Worm (Caenorhabditis elegans) whole organism, late embryonic: ENCODE results near the gene srx-104.

Experiments used
- T23F11.4 ChIP-seq: fragments of 200-800 bp; sonication (Bioruptor generic); optimal IDR thresholded peaks from 2 replicates; lab custom pipeline; 2018; ENCODE audit warnings: mild to moderate bottlenecking, missing genetic modification characterization, missing compliant biosample characterization
- Y22D7AL.16 ChIP-seq: sonication (generic microtip); optimal IDR thresholded peaks from 2 replicates; lab custom pipeline; 2016; ENCODE audit warnings: missing genetic modification characterization, missing compliant biosample characterization
- ahr-1 ChIP-seq: sonication (generic microtip); optimal IDR thresholded peaks from 2 replicates; lab custom pipeline; 2016; ENCODE audit warnings: missing genetic modification characterization, missing compliant biosample characterization
- ceh-14 ChIP-seq: sonication (generic microtip); optimal IDR thresholded peaks from 2 replicates; lab custom pipeline; 2016; ENCODE audit warnings: missing genotype, missing genetic modification characterization, missing compliant biosample characterization
- ceh-18 ChIP-seq: sonication (generic microtip); optimal IDR thresholded peaks from 2 replicates; lab custom pipeline; 2016; ENCODE audit warnings: missing genetic modification characterization, missing compliant biosample characterization
- ceh-19 ChIP-seq: fragments of 200-800 bp; sonication (Bioruptor generic); optimal IDR thresholded peaks from 2 replicates; lab custom pipeline; 2018; ENCODE audit warnings: mild to moderate bottlenecking, missing genetic modification characterization, missing compliant biosample characterization
- ceh-24 ChIP-seq: sonication (generic microtip); optimal IDR thresholded peaks from 2 replicates; lab custom pipeline; 2016; ENCODE audit warnings: mild to moderate bottlenecking, missing genetic modification characterization, missing compliant biosample characterization
- ceh-30 ChIP-seq: fragments of 150-350 bp; optimal IDR thresholded peaks from 2 replicates; lab custom pipeline; 2014; ENCODE audit warnings: missing biosample characterization, missing genetic modification characterization
- ceh-34 ChIP-seq: sonication (generic microtip); optimal IDR thresholded peaks from 2 replicates; lab custom pipeline; 2016; ENCODE audit warnings: mild to moderate bottlenecking, missing genetic modification characterization, missing compliant biosample characterization
- ceh-45 ChIP-seq: fragments of 200-800 bp; sonication (Bioruptor generic); IDR thresholded peaks from 2 replicates; pipeline ENCODE4 v1.3.6; 2022; ENCODE audit warnings: missing genetic modification reagents, missing genetic modification characterization, missing compliant biosample characterization
- che-1 ChIP-seq: sonication (generic microtip); optimal IDR thresholded peaks from 2 replicates; lab custom pipeline; 2016; ENCODE audit warnings: mild to moderate bottlenecking, missing genetic modification characterization, missing compliant biosample characterization
- elt-2 ChIP-seq: sonication (generic microtip); optimal IDR thresholded peaks from 2 replicates; lab custom pipeline; 2016; ENCODE audit warnings: missing genetic modification reagents, missing genetic modification characterization, missing compliant biosample characterization
- eyg-1 ChIP-seq: sonication (generic microtip); optimal IDR thresholded peaks from 2 replicates; lab custom pipeline; 2016; ENCODE audit warnings: missing genotype, missing genetic modification characterization, missing compliant biosample characterization
- fkh-10 ChIP-seq: fragments of 150-350 bp; optimal IDR thresholded peaks from 2 replicates; lab custom pipeline; 2014; ENCODE audit warnings: missing biosample characterization, missing genetic modification reagents, missing genetic modification characterization
- fkh-6 ChIP-seq: sonication (generic microtip); optimal IDR thresholded peaks from 2 replicates; lab custom pipeline; 2016; ENCODE audit warnings: missing genetic modification characterization, missing compliant biosample characterization
- gmeb-2 ChIP-seq: sonication (generic microtip); optimal IDR thresholded peaks from 2 replicates; lab custom pipeline; 2016; ENCODE audit warnings: missing genetic modification characterization, inconsistent platforms, missing compliant biosample characterization
- hlh-15 ChIP-seq: sonication (generic microtip); optimal IDR thresholded peaks from 2 replicates; lab custom pipeline; 2016; ENCODE audit warnings: missing genetic modification characterization, missing compliant biosample characterization
- hlh-30 ChIP-seq: sonication (generic microtip); optimal IDR thresholded peaks from 2 replicates; lab custom pipeline; 2017; ENCODE audit warnings: antibody characterized with exemption, missing genetic modification characterization, missing compliant biosample characterization; ENCODE audit not compliant: insufficient read depth
- hlh-6 ChIP-seq: sonication (generic microtip); optimal IDR thresholded peaks from 2 replicates; lab custom pipeline; 2016; ENCODE audit warnings: missing genotype, missing genetic modification characterization, missing compliant biosample characterization
- lim-6 ChIP-seq: sonication (generic microtip); optimal IDR thresholded peaks from 2 replicates; lab custom pipeline; 2016; ENCODE audit warnings: missing genetic modification characterization, missing compliant biosample characterization
- nfya-1 ChIP-seq: sonication (generic microtip); optimal IDR thresholded peaks from 2 replicates; lab custom pipeline; 2017; ENCODE audit warnings: missing genetic modification characterization, mild to moderate bottlenecking, missing compliant biosample characterization, antibody characterized with exemption, moderate library complexity
- nhr-11 ChIP-seq: fragments of 150-350 bp; optimal IDR thresholded peaks from 2 replicates; lab custom pipeline; 2014; ENCODE audit warnings: missing biosample characterization, missing genetic modification characterization
- nhr-232 ChIP-seq: sonication (generic microtip); optimal IDR thresholded peaks from 2 replicates; lab custom pipeline; 2016; ENCODE audit warnings: missing genetic modification characterization, missing compliant biosample characterization
- npax-4 ChIP-seq: sonication (generic microtip); optimal IDR thresholded peaks from 2 replicates; lab custom pipeline; 2016; ENCODE audit warnings: missing genetic modification characterization, missing compliant biosample characterization
- pag-3 ChIP-seq: sonication (generic microtip); optimal IDR thresholded peaks from 2 replicates; lab custom pipeline; 2016; ENCODE audit warnings: missing compliant biosample characterization, missing genetic modification characterization, borderline replicate concordance
- pax-1 ChIP-seq: fragments of 150-350 bp; optimal IDR thresholded peaks from 2 replicates; lab custom pipeline; 2014; ENCODE audit warnings: missing biosample characterization, missing genetic modification characterization
- pqm-1 ChIP-seq: sonication (generic microtip); optimal IDR thresholded peaks from 2 replicates; lab custom pipeline; 2016; ENCODE audit warnings: missing genetic modification characterization, missing compliant biosample characterization
- pros-1 ChIP-seq: fragments of 150-350 bp; optimal IDR thresholded peaks from 2 replicates; lab custom pipeline; 2014; ENCODE audit warnings: missing biosample characterization, missing genetic modification reagents, missing genetic modification characterization
- ref-2 ChIP-seq: sonication (generic microtip); optimal IDR thresholded peaks from 2 replicates; lab custom pipeline; 2016; ENCODE audit warnings: missing genetic modification characterization, missing compliant biosample characterization
- rnt-1 ChIP-seq: sonication (generic microtip); optimal IDR thresholded peaks from 2 replicates; lab custom pipeline; 2016; ENCODE audit warnings: missing genetic modification characterization, missing compliant biosample characterization
- sox-2 ChIP-seq: fragments of 200-800 bp; sonication (Bioruptor generic); IDR thresholded peaks from 2 replicates; pipeline ENCODE4 v1.3.6; 2022; ENCODE audit warnings: missing genetic modification reagents, missing genetic modification characterization, missing compliant biosample characterization
- sox-4 ChIP-seq: sonication (generic microtip); optimal IDR thresholded peaks from 2 replicates; lab custom pipeline; 2017; ENCODE audit warnings: mild to moderate bottlenecking, missing genetic modification characterization, inconsistent platforms, missing compliant biosample characterization
- tbx-2 ChIP-seq: sonication (generic microtip); optimal IDR thresholded peaks from 2 replicates; lab custom pipeline; 2016; ENCODE audit warnings: missing genetic modification characterization, missing compliant biosample characterization
- ttx-3 ChIP-seq: sonication (generic microtip); optimal IDR thresholded peaks from 2 replicates; lab custom pipeline; 2016; ENCODE audit warnings: missing genetic modification reagents, missing genetic modification characterization, missing compliant biosample characterization
- unc-42 ChIP-seq: sonication (generic microtip); optimal IDR thresholded peaks from 2 replicates; lab custom pipeline; 2016; ENCODE audit warnings: missing genotype, missing genetic modification characterization, missing compliant biosample characterization
- unc-55 ChIP-seq: sonication (generic microtip); optimal IDR thresholded peaks from 2 replicates; lab custom pipeline; 2017; ENCODE audit warnings: missing biosample characterization, missing genetic modification reagents, missing genetic modification characterization
- zip-5 ChIP-seq: sonication (generic microtip); optimal IDR thresholded peaks from 2 replicates; lab custom pipeline; 2016; ENCODE audit warnings: missing genetic modification characterization, missing compliant biosample characterization

Gene srx-104

ce11 chrII:3682770-3683234, 16.7 kb downstream of the srx-104 start, which contains the start of gene F19B10.1:
Gene F19B10.1 (plus strand): TSS chrII:3683184.
- TF ChIP-seq sox-2 (GFP tag; lab: Robert Waterston, UW) (no peak), ceh-34 (tag; lab: Kevin White, UChicago) (no peak), rnt-1 (tag; lab: Kevin White, UChicago) (no peak), npax-4 (tag; lab: Kevin White, UChicago) (no peak), pqm-1 (tag; lab: Kevin White, UChicago) (no peak), elt-2 (tag; lab: Kevin White, UChicago) (no peak), unc-42 (tag; lab: Kevin White, UChicago) (peak; percentile 14), ref-2 (tag; lab: Kevin White, UChicago) (no peak), hlh-30 (tag; lab: Kevin White, UChicago) (peak; percentile 94), unc-55 (GFP tag; lab: Kevin White, UChicago) (peak; percentile 62), hlh-15 (tag; lab: Kevin White, UChicago) (no peak), ahr-1 (tag; lab: Kevin White, UChicago) (no peak), T23F11.4 (GFP tag; lab: Kevin White, UChicago) (no peak), nfya-1 (peak; percentile 39), zip-5 (no peak), ceh-18 (tag; lab: Kevin White, UChicago) (peak; percentile 11), nhr-232 (tag; lab: Kevin White, UChicago) (no peak), fkh-10 (GFP tag; lab: Kevin White, UChicago) (no peak), pag-3 (tag; lab: Kevin White, UChicago) (no peak), ttx-3 (tag; lab: Kevin White, UChicago) (no peak), fkh-6 (no peak), tbx-2 (tag; lab: Kevin White, UChicago) (no peak), gmeb-2 (tag; lab: Kevin White, UChicago) (no peak), pax-1 (no peak), sox-4 (no peak), lim-6 (tag; lab: Kevin White, UChicago) (no peak)

ce11 chrII:3681365-3682083, 18.0 kb downstream of the srx-104 start, which contains the start of gene F19B10.10:
Gene F19B10.10 (minus strand): TSS chrII:3681415.
- TF ChIP-seq nhr-11: no peak
- no peak for TF ChIP-seq tbx-2 (tag; lab: Kevin White, UChicago)
- TF ChIP-seq ceh-14: no peak
- no peak for TF ChIP-seq ttx-3 (tag; lab: Kevin White, UChicago)
- TF ChIP-seq Y22D7AL.16 (tag; lab: Kevin White, UChicago): no peak
- TF ChIP-seq T23F11.4 (GFP tag; lab: Kevin White, UChicago): no peak
- no peak for TF ChIP-seq nfya-1

- TF ChIP-seq ttx-3 (tag; lab: Kevin White, UChicago) (no peak), ceh-24 (tag; lab: Kevin White, UChicago) (no peak), ceh-19 (GFP tag; lab: Kevin White, UChicago) (no peak), pros-1 (tag; lab: Kevin White, UChicago) (no peak), che-1 (tag; lab: Kevin White, UChicago) (no peak), pag-3 (tag; lab: Kevin White, UChicago) (no peak), hlh-6 (tag; lab: Kevin White, UChicago) (no peak), hlh-30 (tag; lab: Kevin White, UChicago) (no peak)
Measured at ce11 chrII:3680366-3680765, 19.1 kb downstream of the srx-104 start.

- TF ChIP-seq sox-4 (no peak), ttx-3 (tag; lab: Kevin White, UChicago) (no peak), ceh-45 (GFP tag; lab: Robert Waterston, UW) (no peak), unc-55 (GFP tag; lab: Kevin White, UChicago) (no peak), pax-1 (no peak), hlh-15 (tag; lab: Kevin White, UChicago) (no peak), eyg-1 (no peak), hlh-6 (tag; lab: Kevin White, UChicago) (no peak), ceh-30 (no peak), rnt-1 (tag; lab: Kevin White, UChicago) (no peak), pqm-1 (tag; lab: Kevin White, UChicago) (no peak)
Measured at ce11 chrII:3678978-3679377, 20.5 kb downstream of the srx-104 start.
